Worm (Caenorhabditis elegans): ENCODE results near the gene dex-1.

Gene dex-1

DNA sequence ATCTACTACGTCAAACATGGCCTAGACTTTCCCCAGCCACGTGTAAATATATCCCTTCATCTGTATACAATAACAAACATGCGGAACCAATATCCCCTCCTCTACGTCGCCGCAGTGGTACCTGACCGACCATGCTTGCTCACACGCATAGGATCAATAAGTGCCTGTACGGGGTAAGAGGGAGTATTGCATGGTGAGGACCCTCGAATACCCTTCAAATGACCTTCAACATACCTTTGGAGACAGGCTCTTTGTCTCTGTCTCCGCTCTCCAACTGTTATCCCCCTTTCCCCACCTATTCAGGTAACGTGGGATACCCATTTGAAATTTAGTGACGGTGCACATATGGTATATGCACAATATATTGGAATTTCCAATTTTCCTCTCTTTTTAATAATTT, at the start of gene dex-1:
Gene dex-1, plus strand, starts transcription at position 132 of the 400 bp plus-strand sequence.
- TF ChIP-seq F55B11.4 (tag; optimal IDR thresholded peaks at IDR 0.05; ENCODE audit: borderline replicate concordance, insufficient read depth) (no peak), cebp-1 (GFP tag; IDR thresholded peaks at IDR 0.05) (no peak), cebp-1 (tag; optimal IDR thresholded peaks at IDR 0.05) (no peak), athp-1 (tag; optimal IDR thresholded peaks at IDR 0.05) (no peak), lir-1 (GFP tag; conservative IDR thresholded peaks at IDR 0.05) (no peak), ceh-27 (GFP tag; optimal IDR thresholded peaks at IDR 0.05) (no peak), egl-44 (GFP tag; IDR thresholded peaks at IDR 0.05) (no peak), nfyb-1 (GFP tag; IDR thresholded peaks at IDR 0.05) (no peak), lag-1 (GFP tag; IDR thresholded peaks at IDR 0.05) (no peak), rpc-1 (optimal IDR thresholded peaks at IDR 0.05) (no peak), rpc-1 (tag; optimal IDR thresholded peaks at IDR 0.05) (no peak), ztf-28 (GFP tag; IDR thresholded peaks at IDR 0.05) (no peak), fkh-3 (tag; optimal IDR thresholded peaks at IDR 0.05) (no peak), F33H1.4 (GFP tag; IDR thresholded peaks at IDR 0.05) (no peak), madf-10 (tag; optimal IDR thresholded peaks at IDR 0.05) (no peak), zim-3 (tag; optimal IDR thresholded peaks at IDR 0.05) (no peak), tbx-9 (tag; optimal IDR thresholded peaks at IDR 0.05; ENCODE audit: borderline replicate concordance) (no peak), F57A8.1 (GFP tag; optimal IDR thresholded peaks at IDR 0.05) (no peak), nhr-179 (tag; optimal IDR thresholded peaks at IDR 0.05) (no peak), attf-6 (GFP tag; IDR thresholded peaks at IDR 0.05) (no peak), Y53G8AR.9 (GFP tag; conservative IDR thresholded peaks at IDR 0.05) (no peak)

- no peak for TF ChIP-seq sea-2 (GFP tag; IDR thresholded peaks at IDR 0.05)
- TF ChIP-seq akir-1 (GFP tag; optimal IDR thresholded peaks at IDR 0.05), result no peak
- TF ChIP-seq ceh-91 (GFP tag; IDR thresholded peaks at IDR 0.05), result no peak
- no peak for TF ChIP-seq ceh-79 (tag; optimal IDR thresholded peaks at IDR 0.05)
- no peak for TF ChIP-seq mxl-1 (tag; optimal IDR thresholded peaks at IDR 0.05)
- TF ChIP-seq rcor-1 (GFP tag; IDR thresholded peaks at IDR 0.05), result no peak
Observed at ce11 chrIII:5478011-5478410, 47.9 kb upstream of the dex-1 start, which contains the start of gene R02F2.10. Gene R02F2.10 (plus strand): TSS chrIII:5478311.

- TF ChIP-seq snpc-1.1 (tag; optimal IDR thresholded peaks at IDR 0.05; ENCODE audit: insufficient read depth), result peak; percentile 15
- TF ChIP-seq zfh-2 (GFP tag; conservative IDR thresholded peaks at IDR 0.05), result 0 out of 2 replicates have a peak, but pooled peaks have one; percentile 2
- no peak for TF ChIP-seq nhr-90 (tag; optimal IDR thresholded peaks at IDR 0.05)
Observed at ce11 chrIII:5478824-5479368, 47.0 kb upstream of the dex-1 start, which contains the start of the genes R02F2.6 and R02F2.5. Gene R02F2.6 (minus strand): TSS chrIII:5478924. Gene R02F2.5 (plus strand): TSS chrIII:5479318.

ce11 chrIII:5479493-5480167, 46.3 kb upstream of the dex-1 start:
- TF ChIP-seq mcd-1 (GFP tag; IDR thresholded peaks at IDR 0.05), result 0 out of 2 replicates have a peak, but pooled peaks have one; percentile 13
- TF ChIP-seq unc-62 (GFP tag; optimal IDR thresholded peaks at IDR 0.05), result no peak
- 0 out of 2 replicates have a peak, but pooled peaks have one; percentile 26 for TF ChIP-seq Y53G8AR.9 (GFP tag; conservative IDR thresholded peaks at IDR 0.05)
- TF ChIP-seq zfh-2 (GFP tag; conservative IDR thresholded peaks at IDR 0.05), result peak; percentile 86
- TF ChIP-seq ets-4 (GFP tag; optimal IDR thresholded peaks at IDR 0.05), result no peak
- no peak for TF ChIP-seq rec-8 (tag; optimal IDR thresholded peaks at IDR 0.05)
- peak; percentile 71; the same call in 1 of the 2 replicates for TF ChIP-seq egrh-3 (GFP tag; IDR thresholded peaks at IDR 0.05)
- TF ChIP-seq hrde-1 (tag; optimal IDR thresholded peaks at IDR 0.05; ENCODE audit: borderline replicate concordance), result peak; percentile 18
- TF ChIP-seq nhr-120 (GFP tag; IDR thresholded peaks at IDR 0.05), result 0 out of 2 replicates have a peak, but pooled peaks have one; percentile 55

Measured in whole organism, young adult.